Fruit fly (Drosophila melanogaster): Measurements from ENCODE around the gene Atg1.
A peak's percentile ranks its signal among the peaks of the same experiment; 100 is the strongest.

The Atg1 gene

dm6 chr3L:12802443-12802865 lies 2.5 kb downstream of the Atg1 start (continued):
- TF ChIP-seq Rx (GFP tag; IDR thresholded peaks at IDR 0.05) (no peak), Camta (GFP tag; optimal IDR thresholded peaks at IDR 0.05) (no peak), caup (GFP tag; optimal IDR thresholded peaks at IDR 0.05; ENCODE audit: severe bottlenecking) (peak; percentile 67), CG3847 (GFP tag; IDR thresholded peaks at IDR 0.05) (no peak), Nf-YB (GFP tag; optimal IDR thresholded peaks at IDR 0.05) (no peak), CG15269 (tag; optimal IDR thresholded peaks at IDR 0.05) (peak; percentile 9), amos (GFP tag; IDR thresholded peaks at IDR 0.05; ENCODE audit: partially characterized antibody) (no peak), CG12104 (GFP tag; optimal IDR thresholded peaks at IDR 0.05) (no peak), CG11085 (GFP tag; IDR thresholded peaks at IDR 0.05) (no peak), grn (GFP tag; optimal IDR thresholded peaks at IDR 0.05) (no peak), Hey (tag; optimal IDR thresholded peaks at IDR 0.05) (no peak), Awh (GFP tag; IDR thresholded peaks at IDR 0.05) (no peak), MESR4 (GFP tag; optimal IDR thresholded peaks at IDR 0.05) (no peak), dm (GFP tag; optimal IDR thresholded peaks at IDR 0.05) (no peak), rib (GFP tag; IDR thresholded peaks at IDR 0.05) (no peak), phol (tag; optimal IDR thresholded peaks at IDR 0.05) (no peak), bsh (GFP tag; optimal IDR thresholded peaks at IDR 0.05) (peak; percentile 14 to 78), Hr3 (GFP tag; optimal IDR thresholded peaks at IDR 0.05) (no peak), CG4730 (GFP tag; IDR thresholded peaks at IDR 0.05) (no peak), hb (GFP tag; IDR thresholded peaks at IDR 0.05; ENCODE audit: partially characterized antibody) (no peak), tio (GFP tag; optimal IDR thresholded peaks at IDR 0.05) (no peak), zfh2 (GFP tag; optimal IDR thresholded peaks at IDR 0.05) (no peak), dan (GFP tag; IDR thresholded peaks at IDR 0.05) (no peak), Drgx (GFP tag; IDR thresholded peaks at IDR 0.05) (peak; percentile 85), pho (GFP tag; optimal IDR thresholded peaks at IDR 0.05) (peak; percentile 33), pum (GFP tag; optimal IDR thresholded peaks at IDR 0.05) (no peak), pita (GFP tag; optimal IDR thresholded peaks at IDR 0.05) (no peak), CG3838 (GFP tag; optimal IDR thresholded peaks at IDR 0.05) (no peak), dimm (GFP tag; IDR thresholded peaks at IDR 0.05) (no peak), CG18619 (GFP tag; optimal IDR thresholded peaks at IDR 0.05) (no peak), CG15601 (tag; optimal IDR thresholded peaks at IDR 0.05) (peak; percentile 17), nau (GFP tag; optimal IDR thresholded peaks at IDR 0.05) (peak; percentile 74), her (GFP tag; optimal IDR thresholded peaks at IDR 0.05) (no peak), CG10366 (GFP tag; IDR thresholded peaks at IDR 0.05) (no peak), Ssrp (tag; optimal IDR thresholded peaks at IDR 0.05) (no peak), CG7556 (GFP tag; optimal IDR thresholded peaks at IDR 0.05) (no peak), CG32767 (GFP tag; IDR thresholded peaks at IDR 0.05) (peak; percentile 34; the same call in 1 of the 2 replicates), CG3407 (GFP tag; optimal IDR thresholded peaks at IDR 0.05) (no peak), CG16815 (GFP tag; optimal IDR thresholded peaks at IDR 0.05) (no peak), wdn (GFP tag; IDR thresholded peaks at IDR 0.05) (no peak), CG2712 (tag; optimal IDR thresholded peaks at IDR 0.05) (no peak), CG11723 (GFP tag; optimal IDR thresholded peaks at IDR 0.05) (no peak), NFAT (GFP tag; IDR thresholded peaks at IDR 0.05) (no peak), Dad (GFP tag; optimal IDR thresholded peaks at IDR 0.05) (no peak), trh (GFP tag; optimal IDR thresholded peaks at IDR 0.05) (no peak), Ptx1 (GFP tag; IDR thresholded peaks at IDR 0.05) (no peak), CG10543 (GFP tag; optimal IDR thresholded peaks at IDR 0.05) (peak; percentile 28), Sry-β (GFP tag; optimal IDR thresholded peaks at IDR 0.05) (no peak), CG6854 (GFP tag; optimal IDR thresholded peaks at IDR 0.05) (no peak), mam (GFP tag; optimal IDR thresholded peaks at IDR 0.05) (peak; percentile 3), pnt (GFP tag; optimal IDR thresholded peaks at IDR 0.05) (no peak), CG5180 (GFP tag; optimal IDR thresholded peaks at IDR 0.05) (no peak)

Measured in whole organism, embryonic.